Fruit fly (Drosophila melanogaster): Measurements from ENCODE around the gene CG15743.

Gene CG15743

dm6 chrX:13334434-13335146 lies 49.1 kb downstream of the CG15743 start (continued):
- TF ChIP-seq MESR4 (GFP tag; optimal IDR thresholded peaks at IDR 0.05) (no peak), Vsx1 (GFP tag; optimal IDR thresholded peaks at IDR 0.05) (no peak), CG12104 (GFP tag; optimal IDR thresholded peaks at IDR 0.05) (no peak), Hr78 (GFP tag; optimal IDR thresholded peaks at IDR 0.05) (peak in 1 of 2 experiments; percentile 91), CG42726 (GFP tag; IDR thresholded peaks at IDR 0.05; ENCODE audit: partially characterized antibody) (no peak), CG11696 (GFP tag; IDR thresholded peaks at IDR 0.05) (no peak), PHDP (tag; optimal IDR thresholded peaks at IDR 0.05) (peak; percentile 3), CG4707 (GFP tag; optimal IDR thresholded peaks at IDR 0.05) (no peak), nerfin-2 (GFP tag; IDR thresholded peaks at IDR 0.05; ENCODE audit: partially characterized antibody) (no peak), ssp (GFP tag; IDR thresholded peaks at IDR 0.05) (no peak), CrebB (tag; optimal IDR thresholded peaks at IDR 0.05) (no peak), CG6689 (GFP tag; IDR thresholded peaks at IDR 0.05) (no peak), Atf3 (GFP tag; optimal IDR thresholded peaks at IDR 0.05) (no peak), CG32772 (GFP tag; IDR thresholded peaks at IDR 0.05) (no peak), gsb (GFP tag; IDR thresholded peaks at IDR 0.05) (no peak), oc (tag; optimal IDR thresholded peaks at IDR 0.05) (no peak), CG18764 (GFP tag; optimal IDR thresholded peaks at IDR 0.05) (no peak), eyg (GFP tag; optimal IDR thresholded peaks at IDR 0.05) (no peak), CG6175 (GFP tag; IDR thresholded peaks at IDR 0.05) (no peak), CG1024 (GFP tag; IDR thresholded peaks at IDR 0.05) (no peak), Neu2 (GFP tag; optimal IDR thresholded peaks at IDR 0.05; ENCODE audit: borderline replicate concordance) (no peak), zfh2 (GFP tag; optimal IDR thresholded peaks at IDR 0.05) (peak; percentile 46), hbn (GFP tag; IDR thresholded peaks at IDR 0.05; ENCODE audit: partially characterized antibody) (no peak), CG14050 (GFP tag; IDR thresholded peaks at IDR 0.05) (no peak), Awh (GFP tag; IDR thresholded peaks at IDR 0.05) (no peak), ind (GFP tag; optimal IDR thresholded peaks at IDR 0.05) (peak; percentile 14), sug (tag; optimal IDR thresholded peaks at IDR 0.05) (peak; percentile 94), lola (GFP tag; optimal IDR thresholded peaks at IDR 0.05) (no peak), CG30020 (tag; optimal IDR thresholded peaks at IDR 0.05) (no peak), Tbp (GFP tag; optimal IDR thresholded peaks at IDR 0.05) (no peak), Sox100B (GFP tag; optimal IDR thresholded peaks at IDR 0.05) (no peak), seq (GFP tag; IDR thresholded peaks at IDR 0.05) (no peak), CG10147 (GFP tag; optimal IDR thresholded peaks at IDR 0.05) (no peak), toy (GFP tag; IDR thresholded peaks at IDR 0.05) (no peak), CG12219 (GFP tag; optimal IDR thresholded peaks at IDR 0.05) (no peak), CG4360 (GFP tag; IDR thresholded peaks at IDR 0.05) (no peak), slp2 (GFP tag; optimal IDR thresholded peaks at IDR 0.05) (no peak), CG9932 (GFP tag; IDR thresholded peaks at IDR 0.05) (peak; percentile 70), Taf1 (GFP tag; IDR thresholded peaks at IDR 0.05) (no peak), CG5953 (GFP tag; IDR thresholded peaks at IDR 0.05) (no peak), CG7963 (GFP tag; IDR thresholded peaks at IDR 0.05; ENCODE audit: partially characterized antibody) (no peak), Sry-δ (GFP tag; optimal IDR thresholded peaks at IDR 0.05) (peak; percentile 33), Blimp-1 (GFP tag; optimal IDR thresholded peaks at IDR 0.05) (no peak), HLH4C (GFP tag; IDR thresholded peaks at IDR 0.05; ENCODE audit: partially characterized antibody) (no peak), CG2120 (GFP tag; optimal IDR thresholded peaks at IDR 0.05) (peak; percentile 74), kni (GFP tag; optimal IDR thresholded peaks at IDR 0.05) (no peak), Side (GFP tag; optimal IDR thresholded peaks at IDR 0.05) (peak; percentile 44), jumu (GFP tag; optimal IDR thresholded peaks at IDR 0.05) (peak; percentile 59), CG12071 (GFP tag; optimal IDR thresholded peaks at IDR 0.05) (no peak), dati (GFP tag; IDR thresholded peaks at IDR 0.05) (no peak)

Data from whole organism, embryonic.